Worm (Caenorhabditis elegans): Measurements from ENCODE around the gene moma-1.
A peak's percentile ranks its signal among the peaks of the same experiment; 100 is the strongest.

Gene moma-1

DNA sequence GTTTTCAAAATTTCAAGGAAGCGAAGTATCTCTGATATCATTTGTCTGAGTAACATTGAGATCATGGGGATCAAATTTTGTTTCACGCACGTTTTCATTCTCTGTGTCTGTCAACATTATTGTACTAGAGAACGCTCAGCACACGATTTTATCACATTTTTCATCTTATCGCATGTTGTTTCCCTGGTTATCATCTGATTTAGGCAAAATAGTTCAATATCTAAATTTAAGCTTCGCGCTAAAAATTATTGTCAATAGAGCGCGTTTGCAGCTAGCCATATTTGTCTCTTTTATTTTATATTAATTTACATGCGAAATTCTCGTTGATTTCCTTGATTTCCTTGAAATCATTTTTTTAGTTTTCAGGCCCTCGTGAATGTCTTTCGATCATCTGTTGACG is 6.7 kb downstream of the moma-1 start, which contains the start of gene K02F3.2 (continued):
- TF ChIP-seq xbp-1 (tag; optimal IDR thresholded peaks at IDR 0.05) (peak; percentile 19), nhr-84 (tag; optimal IDR thresholded peaks at IDR 0.05) (no peak), zip-4 (GFP tag; optimal IDR thresholded peaks at IDR 0.05) (no peak), elt-3 (tag; optimal IDR thresholded peaks at IDR 0.05) (peak in 2 of 6 experiments; percentile 32 to 84), aha-1 (tag; optimal IDR thresholded peaks at IDR 0.05) (no peak), nhr-19 (GFP tag; conservative IDR thresholded peaks at IDR 0.05) (peak; percentile 69), lin-14 (GFP tag; optimal IDR thresholded peaks at IDR 0.05) (no peak), efl-1 (optimal IDR thresholded peaks at IDR 0.05) (peak; percentile 90 to 94), efl-1 (GFP tag; optimal IDR thresholded peaks at IDR 0.05 in 1 of 2) (peak; percentile 93 to 99), elt-2 (tag; optimal IDR thresholded peaks at IDR 0.05) (peak; percentile 78), sox-4 (tag; optimal IDR thresholded peaks at IDR 0.05) (peak; percentile 35), Y116A8C.19 (tag; optimal IDR thresholded peaks at IDR 0.05; ENCODE audit: borderline replicate concordance) (no peak), skn-1 (tag; optimal IDR thresholded peaks at IDR 0.05) (peak; percentile 7), dsc-1 (tag; optimal IDR thresholded peaks at IDR 0.05) (peak; percentile 29), F16B12.6 (tag; optimal IDR thresholded peaks at IDR 0.05) (no peak), nhr-76 (tag; optimal IDR thresholded peaks at IDR 0.05) (no peak), ces-1 (GFP tag; optimal IDR thresholded peaks at IDR 0.05) (no peak), nhr-28 (tag; optimal IDR thresholded peaks at IDR 0.05) (no peak), pqm-1 (tag; optimal IDR thresholded peaks at IDR 0.05) (no peak), pag-3 (tag; optimal IDR thresholded peaks at IDR 0.05; ENCODE audit: borderline replicate concordance, insufficient read depth) (no peak), unc-130 (tag; optimal IDR thresholded peaks at IDR 0.05) (peak; percentile 1), nhr-12 (tag; optimal IDR thresholded peaks at IDR 0.05) (no peak), lin-39 (tag; optimal IDR thresholded peaks at IDR 0.05) (no peak), hlh-4 (tag; optimal IDR thresholded peaks at IDR 0.05) (no peak), fkh-10 (GFP tag; optimal IDR thresholded peaks at IDR 0.05) (no peak), ama-1 (optimal IDR thresholded peaks at IDR 0.05) (no peak), unc-62 (GFP tag; optimal IDR thresholded peaks at IDR 0.05) (no peak), lin-35 (GFP tag; optimal IDR thresholded peaks at IDR 0.05) (peak; percentile 91 to 97), unc-30 (tag; optimal IDR thresholded peaks at IDR 0.05) (no peak), nhr-90 (tag; optimal IDR thresholded peaks at IDR 0.05; ENCODE audit: poor library complexity) (peak; percentile 73), ceh-88 (GFP tag; IDR thresholded peaks at IDR 0.05) (no peak), tlp-1 (tag; optimal IDR thresholded peaks at IDR 0.05) (no peak), ztf-11 (tag; optimal IDR thresholded peaks at IDR 0.05) (no peak), mab-9 (GFP tag; IDR thresholded peaks at IDR 0.05) (no peak), nhr-20 (tag; optimal IDR thresholded peaks at IDR 0.05) (peak; percentile 64), lin-15B (tag; optimal IDR thresholded peaks at IDR 0.05) (peak; percentile 21), isw-1 (GFP tag; IDR thresholded peaks at IDR 0.05) (0 out of 2 replicates have a peak, but pooled peaks have one; percentile 5), tbx-2 (tag; optimal IDR thresholded peaks at IDR 0.05) (peak; percentile 58)

DNA sequence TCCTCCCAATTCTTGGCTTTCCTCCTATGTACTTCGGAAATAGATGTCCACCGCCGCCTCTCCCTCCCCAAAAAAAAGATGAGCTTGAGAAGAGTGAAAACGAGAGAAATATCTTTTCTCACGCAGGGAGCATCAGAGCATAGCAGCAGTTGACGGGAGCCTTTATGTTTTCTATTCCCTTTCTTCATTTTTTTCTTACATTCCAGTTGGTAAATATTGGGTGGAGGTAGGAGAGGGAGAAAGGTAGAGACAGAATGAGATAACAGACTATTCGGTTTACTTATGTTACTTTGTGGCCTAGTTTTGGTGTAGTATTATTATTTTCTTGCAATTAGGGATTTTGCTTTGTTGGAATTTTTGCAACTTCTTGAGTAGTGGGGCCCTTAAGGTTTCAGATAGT is 7.6 kb downstream of the moma-1 start:
- TF ChIP-seq lsy-2 (tag; optimal IDR thresholded peaks at IDR 0.05) (peak in 1 of 2 experiments; percentile 4), efl-1 (optimal IDR thresholded peaks at IDR 0.05) (no peak), efl-1 (GFP tag; optimal IDR thresholded peaks at IDR 0.05 in 1 of 2) (peak in 1 of 2 experiments; percentile 92), rnt-1 (tag; optimal IDR thresholded peaks at IDR 0.05) (peak; percentile 39), mdl-1 (tag; optimal IDR thresholded peaks at IDR 0.05) (no peak)

DNA sequence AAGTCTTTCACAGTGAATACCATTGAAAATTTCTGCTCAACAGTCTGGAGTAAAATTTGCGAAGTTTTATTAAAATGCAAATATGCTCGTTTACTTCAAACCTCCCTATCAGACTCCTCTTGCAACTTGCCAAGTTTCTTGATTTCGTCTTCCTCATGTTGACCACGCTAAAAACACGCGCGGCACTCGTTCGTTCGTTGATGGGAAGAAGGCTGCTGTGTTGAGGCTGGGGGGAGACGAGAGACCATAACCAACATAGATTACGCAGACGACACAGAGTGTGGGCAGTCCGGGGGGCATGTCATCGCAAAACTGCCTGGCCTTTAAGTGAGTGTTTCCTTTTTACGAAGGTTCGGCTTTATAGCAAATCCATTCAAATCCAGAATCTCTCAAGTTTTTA is 8.2 kb downstream of the moma-1 start:
- no peak for TF ChIP-seq nhr-84 (tag; optimal IDR thresholded peaks at IDR 0.05)
- TF ChIP-seq elt-3 (tag; optimal IDR thresholded peaks at IDR 0.05) = peak in 1 of 6 experiments; percentile 35
- TF ChIP-seq fkh-10 (GFP tag; optimal IDR thresholded peaks at IDR 0.05) = no peak
- TF ChIP-seq nhr-71 (tag; optimal IDR thresholded peaks at IDR 0.05) = peak; percentile 44
- TF ChIP-seq mdl-1 (tag; optimal IDR thresholded peaks at IDR 0.05) = peak in 1 of 2 experiments; percentile 59
- TF ChIP-seq zag-1 (tag; optimal IDR thresholded peaks at IDR 0.05) = no peak
- no peak for TF ChIP-seq unc-30 (tag; optimal IDR thresholded peaks at IDR 0.05)
- TF ChIP-seq snu-23 (GFP tag; optimal IDR thresholded peaks at IDR 0.05) = peak; percentile 49
- peak; percentile 91 for TF ChIP-seq lin-14 (GFP tag; optimal IDR thresholded peaks at IDR 0.05)
- peak; percentile 18 to 39 for TF ChIP-seq lin-35 (GFP tag; optimal IDR thresholded peaks at IDR 0.05)
- no peak for TF ChIP-seq snpc-4 (tag; optimal IDR thresholded peaks at IDR 0.05)
- peak; percentile 43 for TF ChIP-seq rnt-1 (tag; optimal IDR thresholded peaks at IDR 0.05)
- peak in 1 of 3 experiments; percentile 59 for TF ChIP-seq ceh-82 (tag; optimal IDR thresholded peaks at IDR 0.05)
- TF ChIP-seq sptf-1 (tag; optimal IDR thresholded peaks at IDR 0.05) = no peak
- TF ChIP-seq ztf-4 (tag; optimal IDR thresholded peaks at IDR 0.05) = no peak
- TF ChIP-seq ceh-8 (GFP tag; optimal IDR thresholded peaks at IDR 0.05) = no peak
- TF ChIP-seq nhr-20 (tag; optimal IDR thresholded peaks at IDR 0.05) = peak; percentile 21
- TF ChIP-seq F16B12.6 (tag; optimal IDR thresholded peaks at IDR 0.05) = no peak
- no peak for TF ChIP-seq lir-3 (tag; optimal IDR thresholded peaks at IDR 0.05; ENCODE audit: poor library complexity)
- TF ChIP-seq ceh-90 (tag; optimal IDR thresholded peaks at IDR 0.05) = no peak
